Fruit fly (Drosophila melanogaster) whole organism, embryonic: ENCODE data around the gene lectin-37Db.
A peak's percentile ranks its signal among the peaks of the same experiment; 100 is the strongest.

Experiments
- Blimp-1 ChIP-seq: fragments of 200-800 bp; sonication (Bioruptor generic); optimal IDR thresholded peaks from 3 replicates; lab custom pipeline; 2018; ENCODE audit warnings: missing biosample characterization, missing genetic modification characterization, mild to moderate bottlenecking, moderate library complexity, missing genetic modification reagents
- Bteb2 ChIP-seq: fragments of 200-800 bp; sonication (Bioruptor generic); optimal IDR thresholded peaks from 2 replicates; lab custom pipeline; 2016; ENCODE audit warnings: missing biosample characterization, missing genetic modification characterization
- CG11085 ChIP-seq: fragments of 200-800 bp; sonication (Bioruptor generic); IDR thresholded peaks from 2 replicates; pipeline ENCODE4 v1.3.6; 2022; ENCODE audit warnings: missing biosample characterization, missing genetic modification characterization
- CG11398 ChIP-seq: fragments of 200-800 bp; sonication (Bioruptor generic); optimal IDR thresholded peaks from 2 replicates; lab custom pipeline; 2016; ENCODE audit warnings: missing biosample characterization, missing genetic modification characterization
- CG11560 ChIP-seq: fragments of 200-800 bp; sonication (Bioruptor generic); IDR thresholded peaks from 3 replicates; pipeline ENCODE4 v1.3.6; 2022; ENCODE audit warnings: missing biosample characterization, missing genetic modification characterization
- CG11695 ChIP-seq: fragments of 200-800 bp; sonication (Bioruptor generic); IDR thresholded peaks from 3 replicates; pipeline ENCODE4 v1.3.6; 2022; ENCODE audit warnings: missing biosample characterization, missing genetic modification characterization
- CG11723 ChIP-seq: fragments of 200-800 bp; sonication (Bioruptor generic); optimal IDR thresholded peaks from 2 replicates; lab custom pipeline; 2017; ENCODE audit warnings: missing biosample characterization, mild to moderate bottlenecking, missing genetic modification characterization
- CG12236 ChIP-seq: fragments of 200-800 bp; sonication (Bioruptor generic); optimal IDR thresholded peaks from 2 replicates; lab custom pipeline; 2016; ENCODE audit warnings: missing biosample characterization, missing genetic modification characterization
- CG12299 ChIP-seq: fragments of 200-800 bp; sonication (Bioruptor generic); optimal IDR thresholded peaks from 2 replicates; lab custom pipeline; 2018; ENCODE audit warnings: missing biosample characterization, mild to moderate bottlenecking, missing genetic modification characterization
- CG14050 ChIP-seq: fragments of 200-800 bp; sonication (Bioruptor generic); IDR thresholded peaks from 3 replicates; pipeline ENCODE4 v1.3.6; 2022; ENCODE audit warnings: missing biosample characterization, missing genetic modification characterization
- CG16863 ChIP-seq: fragments of 200-800 bp; sonication (Bioruptor generic); optimal IDR thresholded peaks from 3 replicates; lab custom pipeline; 2016; ENCODE audit warnings: missing biosample characterization, missing genetic modification characterization
- CG17186 ChIP-seq: fragments of 200-800 bp; sonication (Bioruptor generic); optimal IDR thresholded peaks from 3 replicates; lab custom pipeline; 2017; ENCODE audit warnings: missing biosample characterization, missing genetic modification reagents, missing genetic modification characterization
- CG17802 ChIP-seq: fragments of 200-800 bp; sonication (Bioruptor generic); optimal IDR thresholded peaks from 2 replicates; lab custom pipeline; 2018; ENCODE audit warnings: missing biosample characterization, mild to moderate bottlenecking, missing genetic modification characterization, moderate library complexity
- CG17912 ChIP-seq: fragments of 200-800 bp; sonication (Bioruptor generic); optimal IDR thresholded peaks from 2 replicates; lab custom pipeline; 2018; ENCODE audit warnings: missing biosample characterization, mild to moderate bottlenecking, missing genetic modification characterization
- CG2199 ChIP-seq: fragments of 200-800 bp; sonication (Bioruptor generic); IDR thresholded peaks from 3 replicates; pipeline ENCODE4 v1.3.6; 2022; ENCODE audit warnings: missing biosample characterization, missing genetic modification characterization
- CG2889 ChIP-seq: fragments of 200-800 bp; sonication (Bioruptor generic); IDR thresholded peaks from 3 replicates; pipeline ENCODE4 v1.3.6; 2022; ENCODE audit warnings: missing biosample characterization, missing genetic modification characterization
- CG32767 ChIP-seq: fragments of 200-800 bp; sonication (Bioruptor generic); IDR thresholded peaks from 2 replicates; pipeline ENCODE4 v1.3.6; 2022; ENCODE audit warnings: missing biosample characterization, missing genetic modification characterization
- CG4328 ChIP-seq: fragments of 200-800 bp; sonication (Bioruptor generic); optimal IDR thresholded peaks from 3 replicates; lab custom pipeline; 2017; ENCODE audit warnings: missing biosample characterization, missing genetic modification reagents, missing genetic modification characterization
- CG4820 ChIP-seq: fragments of 200-800 bp; sonication (Bioruptor generic); optimal IDR thresholded peaks from 3 replicates; lab custom pipeline; 2016; ENCODE audit warnings: missing biosample characterization, missing genetic modification characterization
- CG5180 ChIP-seq: fragments of 200-800 bp; sonication (Bioruptor generic); optimal IDR thresholded peaks from 3 replicates; lab custom pipeline; 2017; ENCODE audit warnings: missing biosample characterization, missing genetic modification characterization, mild to moderate bottlenecking, moderate library complexity, missing genetic modification reagents
- CG8765 ChIP-seq: fragments of 200-800 bp; sonication (Bioruptor generic); IDR thresholded peaks from 2 replicates; pipeline ENCODE4 v1.3.6; 2022; ENCODE audit warnings: missing biosample characterization, missing genetic modification characterization
- CHES-1-like ChIP-seq: fragments of 200-800 bp; sonication (Bioruptor generic); optimal IDR thresholded peaks from 2 replicates; lab custom pipeline; 2016; ENCODE audit warnings: missing biosample characterization, missing genetic modification characterization
- Camta ChIP-seq: fragments of 200-800 bp; sonication (Bioruptor generic); optimal IDR thresholded peaks from 2 replicates; lab custom pipeline; 2016; ENCODE audit warnings: missing biosample characterization, missing genetic modification characterization
- Dip3 ChIP-seq: fragments of 200-800 bp; sonication (Bioruptor generic); optimal IDR thresholded peaks from 3 replicates; lab custom pipeline; 2016; ENCODE audit warnings: missing biosample characterization, missing genetic modification characterization
- Dp ChIP-seq: fragments of 200-800 bp; sonication (Bioruptor generic); optimal IDR thresholded peaks from 2 replicates; lab custom pipeline; 2018; ENCODE audit warnings: missing biosample characterization, mild to moderate bottlenecking, missing genetic modification characterization, moderate library complexity
- Ets65A ChIP-seq: fragments of 200-800 bp; sonication (Bioruptor generic); peaks from one replicate; lab custom pipeline; 2016; ENCODE audit warnings: missing biosample characterization, missing genetic modification characterization
- Gsc ChIP-seq: fragments of 200-800 bp; sonication (Bioruptor generic); IDR thresholded peaks from 2 replicates; pipeline ENCODE4 v1.3.6; 2022; ENCODE audit warnings: missing biosample characterization, missing genetic modification characterization
- Hr39 ChIP-seq: fragments of >200 bp; optimal IDR thresholded peaks from 2 replicates; lab custom pipeline; 2017
- Mad ChIP-seq: fragments of 200-800 bp; sonication (Bioruptor generic); optimal IDR thresholded peaks from 2 replicates; lab custom pipeline; 2016; ENCODE audit warnings: missing biosample characterization, missing genetic modification characterization
- Max ChIP-seq: fragments of 200-800 bp; sonication (Bioruptor generic); optimal IDR thresholded peaks from 2 replicates; lab custom pipeline; 2016; ENCODE audit warnings: missing biosample characterization, mild to moderate bottlenecking, missing genetic modification characterization
- NC2β ChIP-seq: fragments of 200-800 bp; sonication (Bioruptor generic); optimal IDR thresholded peaks from 2 replicates; lab custom pipeline; 2016; ENCODE audit warnings: missing biosample characterization, missing genetic modification characterization
- Sry-β ChIP-seq: fragments of 200-800 bp; sonication (Bioruptor generic); optimal IDR thresholded peaks from 2 replicates; lab custom pipeline; 2018; ENCODE audit warnings: missing biosample characterization, mild to moderate bottlenecking, missing genetic modification characterization, moderate library complexity
- Taf1 ChIP-seq: fragments of 200-800 bp; sonication (Bioruptor generic); IDR thresholded peaks from 2 replicates; pipeline ENCODE4 v1.3.6; 2022; ENCODE audit warnings: missing biosample characterization, missing genetic modification characterization
- Trl ChIP-seq, 3 experiments: fragments of >200 bp in 2 of 3; fragments of 200-800 bp in 1 of 3; sonication (Bioruptor generic) in 1 of 3; optimal IDR thresholded peaks; 2 replicates in 1 of 3; 3 replicates in 2 of 3; lab custom pipeline; 2016 to 2017; ENCODE audit warnings: missing biosample characterization in 1 of 3, missing genetic modification characterization in 1 of 3
- Xbp1 ChIP-seq: fragments of 200-800 bp; sonication (Bioruptor generic); optimal IDR thresholded peaks from 3 replicates; lab custom pipeline; 2016; ENCODE audit warnings: missing biosample characterization, mild to moderate bottlenecking, missing genetic modification characterization
- abd-A ChIP-seq: fragments of 200-800 bp; sonication (Bioruptor generic); optimal IDR thresholded peaks from 3 replicates; lab custom pipeline; 2019; ENCODE audit warnings: missing biosample characterization, mild to moderate bottlenecking, missing genetic modification characterization, moderate library complexity
- br ChIP-seq: fragments of >200 bp; optimal IDR thresholded peaks from 2 replicates; lab custom pipeline; 2017
- bsh ChIP-seq, 2 experiments: fragments of 200-800 bp; sonication (Bioruptor generic); optimal IDR thresholded peaks; 2 replicates each; lab custom pipeline; 2017 to 2018; ENCODE audit warnings: mild to moderate bottlenecking in 2 of 2, missing biosample characterization in 2 of 2, missing genetic modification characterization in 2 of 2, moderate library complexity in 1 of 2
- chif ChIP-seq, 2 experiments: fragments of 200-800 bp; sonication (Bioruptor generic); optimal IDR thresholded peaks; 3 replicates each; lab custom pipeline; 2016; ENCODE audit warnings: missing biosample characterization in 2 of 2, missing genetic modification characterization in 2 of 2
- corto ChIP-seq: fragments of 200-800 bp; sonication (Bioruptor generic); optimal IDR thresholded peaks from 2 replicates; lab custom pipeline; 2016; ENCODE audit warnings: missing biosample characterization, mild to moderate bottlenecking, missing genetic modification characterization, moderate library complexity
- dysf ChIP-seq: fragments of 200-800 bp; sonication (Bioruptor generic); IDR thresholded peaks from 3 replicates; pipeline ENCODE4 v1.3.6; 2022; ENCODE audit warnings: missing biosample characterization, missing genetic modification characterization
- exex ChIP-seq: fragments of 200-800 bp; sonication (Bioruptor generic); optimal IDR thresholded peaks from 4 replicates; lab custom pipeline; 2018; ENCODE audit warnings: missing biosample characterization, mild to moderate bottlenecking, missing genetic modification characterization, moderate library complexity
- fd96Cb ChIP-seq: fragments of 200-800 bp; sonication (Bioruptor generic); optimal IDR thresholded peaks from 2 replicates; lab custom pipeline; 2018; ENCODE audit warnings: missing biosample characterization, mild to moderate bottlenecking, missing genetic modification characterization, moderate library complexity
- grau ChIP-seq: fragments of 200-800 bp; optimal IDR thresholded peaks from 3 replicates; lab custom pipeline; 2019; ENCODE audit warnings: missing biosample characterization, mild to moderate bottlenecking, missing genetic modification characterization, moderate library complexity
- knrl ChIP-seq: fragments of 200-800 bp; sonication (Bioruptor generic); IDR thresholded peaks from 3 replicates; pipeline ENCODE4 v1.3.6; 2022; ENCODE audit warnings: missing biosample characterization, missing genetic modification characterization; ENCODE audit not compliant: partially characterized antibody
- maf-S ChIP-seq: fragments of 200-800 bp; sonication (Bioruptor generic); optimal IDR thresholded peaks from 2 replicates; lab custom pipeline; 2016; ENCODE audit warnings: missing biosample characterization, missing genetic modification characterization
- mld ChIP-seq: fragments of 200-800 bp; sonication (Bioruptor generic); IDR thresholded peaks from 3 replicates; pipeline ENCODE4 v1.3.6; 2022; ENCODE audit warnings: missing biosample characterization, missing genetic modification characterization; ENCODE audit not compliant: partially characterized antibody
- nerfin-1 ChIP-seq: fragments of 200-800 bp; sonication (Bioruptor generic); optimal IDR thresholded peaks from 3 replicates; lab custom pipeline; 2019; ENCODE audit warnings: missing biosample characterization, mild to moderate bottlenecking, missing genetic modification characterization, moderate library complexity
- seq ChIP-seq: fragments of 200-800 bp; sonication (Bioruptor generic); IDR thresholded peaks from 2 replicates; pipeline ENCODE4 v1.3.6; 2022; ENCODE audit warnings: missing biosample characterization, missing genetic modification characterization
- vvl ChIP-seq: fragments of 200-800 bp; sonication (Bioruptor generic); IDR thresholded peaks from 2 replicates; pipeline ENCODE4 v1.3.6; 2022; ENCODE audit warnings: missing biosample characterization, missing genetic modification characterization
- zen ChIP-seq: fragments of 200-800 bp; sonication (Bioruptor generic); optimal IDR thresholded peaks from 3 replicates; lab custom pipeline; 2018; ENCODE audit warnings: missing biosample characterization, mild to moderate bottlenecking, missing genetic modification characterization, moderate library complexity
- zen2 ChIP-seq: fragments of 200-800 bp; sonication (Bioruptor generic); IDR thresholded peaks from 3 replicates; pipeline ENCODE4 v1.3.6; 2022; ENCODE audit warnings: missing biosample characterization, missing genetic modification characterization; ENCODE audit not compliant: partially characterized antibody

lectin-37Db gene

dm6 chr2L:19373809-19374208, 45.1 kb upstream of the lectin-37Db start (continued):
- TF ChIP-seq nerfin-1 (tag; lab: Kevin White, UChicago): peak; percentile 44
- TF ChIP-seq CG11398 (GFP tag; lab: Kevin White, UChicago): no peak
- TF ChIP-seq Camta: no peak
- no peak for TF ChIP-seq CG11723
- TF ChIP-seq corto (GFP tag; lab: Kevin White, UChicago): no peak
- no peak for TF ChIP-seq NC2β (GFP tag; lab: Kevin White, UChicago)
- no peak for TF ChIP-seq Dp
- TF ChIP-seq CG4820: no peak
- TF ChIP-seq CG12236: no peak
- no peak for TF ChIP-seq Max (GFP tag; lab: Kevin White, UChicago)
- TF ChIP-seq CG17186 (GFP tag; lab: Kevin White, UChicago): no peak
- no peak for TF ChIP-seq CG11560 (tag; lab: Robert Waterston, UW)
- peak; percentile 60 for TF ChIP-seq Blimp-1 (GFP tag; lab: Kevin White, UChicago)
- no peak for TF ChIP-seq Sry-β (GFP tag; lab: Kevin White, UChicago)
- no peak for TF ChIP-seq Mad (GFP tag; lab: Kevin White, UChicago)
- no peak for TF ChIP-seq abd-A (tag; lab: Kevin White, UChicago)
- TF ChIP-seq CG17912 (GFP tag; lab: Kevin White, UChicago): no peak
- no peak for TF ChIP-seq Hr39 (lab: Kevin White, UChicago)
- peak; percentile 43 for TF ChIP-seq grau (tag; lab: Kevin White, UChicago)
- no peak for TF ChIP-seq CG11695 (GFP tag; lab: Robert Waterston, UW)
- TF ChIP-seq CG17802: no peak
- TF ChIP-seq Trl (optimal IDR thresholded peaks at IDR 0.05; lab: Kevin White, UChicago): no peak
- TF ChIP-seq Trl (GFP tag; optimal IDR thresholded peaks at IDR 0.05; lab: Kevin White, UChicago): no peak
- no peak for TF ChIP-seq CG5180 (GFP tag; lab: Kevin White, UChicago)
- TF ChIP-seq chif (GFP tag; optimal IDR thresholded peaks at IDR 0.05; lab: Kevin White, UChicago): no peak
- TF ChIP-seq br (lab: Kevin White, UChicago): no peak
- TF ChIP-seq seq (GFP tag; lab: Robert Waterston, UW): 0 out of 2 replicates have a peak, but pooled peaks have one; percentile 9
- TF ChIP-seq Ets65A (GFP tag; lab: Kevin White, UChicago): peak; percentile 68
- no peak for TF ChIP-seq CG4328 (GFP tag; lab: Kevin White, UChicago)
- TF ChIP-seq Bteb2: no peak
- TF ChIP-seq zen (tag; lab: Kevin White, UChicago): no peak
- no peak for TF ChIP-seq CG8765
- no peak for TF ChIP-seq mld
- no peak for TF ChIP-seq maf-S (GFP tag; lab: Kevin White, UChicago)
- no peak for TF ChIP-seq CG14050 (GFP tag; lab: Robert Waterston, UW)
- no peak for TF ChIP-seq knrl (GFP tag; lab: Robert Waterston, UW)
- TF ChIP-seq Dip3: no peak
- no peak for TF ChIP-seq CG12299
- peak in 1 of 2 experiments; percentile 66 for TF ChIP-seq bsh (GFP tag; optimal IDR thresholded peaks at IDR 0.05; lab: Kevin White, UChicago)
- TF ChIP-seq Taf1 (GFP tag; lab: Robert Waterston, UW): no peak
- no peak for TF ChIP-seq CHES-1-like (GFP tag; lab: Kevin White, UChicago)
- TF ChIP-seq CG2199 (GFP tag; lab: Robert Waterston, UW): no peak
- TF ChIP-seq CG2889 (GFP tag; lab: Robert Waterston, UW): no peak
- no peak for TF ChIP-seq CG16863 (GFP tag; lab: Kevin White, UChicago)
- TF ChIP-seq CG32767 (GFP tag; lab: Robert Waterston, UW): no peak
- TF ChIP-seq Xbp1: peak; percentile 12
- 0 out of 3 replicates have a peak, but pooled peaks have one; percentile 10 for TF ChIP-seq dysf (GFP tag; lab: Robert Waterston, UW)
- TF ChIP-seq fd96Cb (tag; lab: Kevin White, UChicago): peak; percentile 42
- no peak for TF ChIP-seq CG11085 (GFP tag; lab: Robert Waterston, UW)
- 0 out of 2 replicates have a peak, but pooled peaks have one; percentile 16 for TF ChIP-seq vvl (GFP tag; lab: Robert Waterston, UW)
- TF ChIP-seq exex (tag; lab: Kevin White, UChicago): no peak
- TF ChIP-seq Gsc: no peak
- TF ChIP-seq zen2 (GFP tag; lab: Robert Waterston, UW): no peak
